Worm (Caenorhabditis elegans): ENCODE data around the gene tmed-12.

- no peak for TF ChIP-seq unc-62 (GFP tag; optimal IDR thresholded peaks at IDR 0.05)
- TF ChIP-seq elt-3 (tag; optimal IDR thresholded peaks at IDR 0.05) = no peak
- no peak for TF ChIP-seq nhr-11 (tag; optimal IDR thresholded peaks at IDR 0.05)
- TF ChIP-seq pqm-1 (tag; optimal IDR thresholded peaks at IDR 0.05) = no peak
- no peak for TF ChIP-seq elt-1 (tag; optimal IDR thresholded peaks at IDR 0.05)
- no peak for TF ChIP-seq nhr-237 (tag; optimal IDR thresholded peaks at IDR 0.05)
These were observed 16.1 kb downstream of the tmed-12 start for ce11 chrX:146832-147231.

Data from whole organism, L3 larva.